Worm (Caenorhabditis elegans) whole organism, L2 larva: ENCODE data around the gene trpp-4.

ENCODE experiments used
- ZK546.5 ChIP-seq: sonication (generic microtip); optimal IDR thresholded peaks from 2 replicates; lab custom pipeline; 2017; ENCODE audit warnings: missing biosample characterization, missing genetic modification characterization
- ama-1 ChIP-seq: fragments of 150-350 bp; optimal IDR thresholded peaks from 2 replicates; lab custom pipeline; 2018; ENCODE audit warnings: inconsistent platforms
- dmd-4 ChIP-seq: sonication (generic microtip); optimal IDR thresholded peaks from 2 replicates; lab custom pipeline; 2017; ENCODE audit warnings: missing biosample characterization, missing genetic modification characterization
- egl-27 ChIP-seq: sonication (generic microtip); optimal IDR thresholded peaks from 3 replicates; lab custom pipeline; 2017; ENCODE audit warnings: missing biosample characterization, missing genetic modification reagents, missing genetic modification characterization
- lin-13 ChIP-seq: fragments of 150-350 bp; optimal IDR thresholded peaks from 2 replicates; lab custom pipeline; 2014; ENCODE audit warnings: missing biosample characterization, missing genetic modification reagents, missing genetic modification characterization
- mab-5 ChIP-seq: fragments of 150-350 bp; optimal IDR thresholded peaks from 2 replicates; lab custom pipeline; 2014; ENCODE audit warnings: missing biosample characterization, missing genetic modification characterization
- nhr-10 ChIP-seq: sonication (generic microtip); optimal IDR thresholded peaks from 2 replicates; lab custom pipeline; 2017; ENCODE audit warnings: missing biosample characterization, missing genetic modification characterization
- nhr-11 ChIP-seq: fragments of 150-350 bp; optimal IDR thresholded peaks from 2 replicates; lab custom pipeline; 2014; ENCODE audit warnings: missing biosample characterization, missing genetic modification characterization
- nhr-23 ChIP-seq: fragments of 150-350 bp; optimal IDR thresholded peaks from 2 replicates; lab custom pipeline; 2014; ENCODE audit warnings: missing biosample characterization, missing genetic modification reagents, missing genetic modification characterization
- nhr-77 ChIP-seq: fragments of 150-350 bp; optimal IDR thresholded peaks from 2 replicates; lab custom pipeline; 2014; ENCODE audit warnings: missing biosample characterization, missing genetic modification characterization
- snpc-4 ChIP-seq: fragments of 150-350 bp; optimal IDR thresholded peaks from 2 replicates; lab custom pipeline; 2014; ENCODE audit warnings: missing biosample characterization, missing genetic modification characterization
- unc-39 ChIP-seq: fragments of 150-350 bp; optimal IDR thresholded peaks from 2 replicates; lab custom pipeline; 2014; ENCODE audit warnings: missing biosample characterization, missing genetic modification characterization
- unc-62 ChIP-seq: fragments of 150-350 bp; optimal IDR thresholded peaks from 2 replicates; lab custom pipeline; 2014; ENCODE audit warnings: missing biosample characterization, missing genetic modification reagents, missing genetic modification characterization
- ztf-11 ChIP-seq: sonication (generic microtip); optimal IDR thresholded peaks from 2 replicates; lab custom pipeline; 2017; ENCODE audit warnings: missing biosample characterization, missing genetic modification characterization

- TF ChIP-seq ZK546.5 (no peak), snpc-4 (tag; lab: Kevin White, UChicago) (no peak), lin-13 (GFP tag; lab: Kevin White, UChicago) (no peak), unc-62 (GFP tag; lab: Kevin White, UChicago) (no peak), unc-39 (tag; lab: Kevin White, UChicago) (no peak), nhr-23 (tag; lab: Kevin White, UChicago) (no peak), dmd-4 (tag; lab: Kevin White, UChicago) (no peak), ztf-11 (no peak), nhr-10 (tag; lab: Kevin White, UChicago) (no peak), nhr-77 (tag; lab: Kevin White, UChicago) (no peak), nhr-11 (tag; lab: Kevin White, UChicago) (no peak), ama-1 (lab: Kevin White, UChicago) (no peak), egl-27 (no peak), mab-5 (no peak)
Measured at ce11 chrV:9443748-9444147, 43.6 kb downstream of the trpp-4 start, which contains the start of gene wdr-62.
